Fruit fly (Drosophila melanogaster) Kc167 (cell line): Measurements from ENCODE around the gene holn1.

Experiments used
- Myc ChIP-seq: fragments of >200 bp; optimal IDR thresholded peaks from 2 replicates; lab custom pipeline; 2017; ENCODE audit warnings: missing external identifiers
- psq ChIP-seq: fragments of >200 bp; optimal IDR thresholded peaks from 2 replicates; lab custom pipeline; 2017; ENCODE audit warnings: missing external identifiers
- ttk ChIP-seq: sonication (Bioruptor generic); optimal IDR thresholded peaks from 2 replicates; lab custom pipeline; 2017; ENCODE audit warnings: missing external identifiers

DNA sequence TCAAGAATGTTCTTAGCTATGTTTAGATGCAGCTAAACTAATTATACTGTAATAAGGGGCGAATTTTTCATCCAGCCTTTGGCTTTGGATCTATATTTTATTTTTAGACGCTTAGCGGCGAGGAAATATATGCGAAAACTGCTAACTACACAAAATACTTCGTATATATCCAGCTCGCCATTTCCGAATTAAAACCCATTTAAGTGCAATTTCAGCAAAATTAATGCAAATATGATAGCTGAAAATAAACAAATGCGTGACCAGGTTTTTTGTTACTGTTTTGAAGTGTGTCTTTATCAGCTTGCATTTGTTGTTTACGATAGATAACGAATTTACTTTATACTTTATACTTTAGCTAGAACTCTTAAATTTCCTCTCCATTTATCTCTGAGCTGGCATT lies 40.8 kb upstream of the holn1 start:
- TF ChIP-seq psq (lab: Kevin White, UChicago) = no peak
- TF ChIP-seq ttk (lab: Kevin White, UChicago) = no peak
- TF ChIP-seq Myc = no peak
